Fruit fly (Drosophila melanogaster): ENCODE measurements around the gene CG9331.

The CG9331 gene

dm6 chr2L:20821249-20822024 is 1.2 kb upstream of the CG9331 start (continued):
- TF ChIP-seq CkIIα-i1 (GFP tag; IDR thresholded peaks at IDR 0.05) (no peak), MESR4 (GFP tag; optimal IDR thresholded peaks at IDR 0.05) (no peak), gce (GFP tag; IDR thresholded peaks at IDR 0.05) (peak; percentile 22; the same call in 1 of the 3 replicates), CG10959 (GFP tag; IDR thresholded peaks at IDR 0.05) (no peak), Drgx (GFP tag; IDR thresholded peaks at IDR 0.05) (peak; percentile 77), CG6654 (GFP tag; optimal IDR thresholded peaks at IDR 0.05) (no peak), E2f2 (GFP tag; IDR thresholded peaks at IDR 0.05) (peak; percentile 22; the same call in 1 of the 2 replicates), Nf-YC (tag; optimal IDR thresholded peaks at IDR 0.05) (peak; percentile 33), lmd (GFP tag; IDR thresholded peaks at IDR 0.05) (no peak), CG3726 (GFP tag; IDR thresholded peaks at IDR 0.05) (no peak), cato (GFP tag; optimal IDR thresholded peaks at IDR 0.05; ENCODE audit: borderline replicate concordance) (no peak), lab (GFP tag; optimal IDR thresholded peaks at IDR 0.05) (no peak), Sin3A (optimal IDR thresholded peaks at IDR 0.05) (no peak), ftz-f1 (GFP tag; optimal IDR thresholded peaks at IDR 0.05) (peak; percentile 76), CG12299 (tag; optimal IDR thresholded peaks at IDR 0.05) (no peak), Dbx (GFP tag; IDR thresholded peaks at IDR 0.05) (0 out of 3 replicates have a peak, but pooled peaks have one; percentile 24), hkb (optimal IDR thresholded peaks at IDR 0.05) (no peak), hkb (GFP tag; IDR thresholded peaks at IDR 0.05) (no peak), CG4707 (GFP tag; optimal IDR thresholded peaks at IDR 0.05) (no peak), bigmax (GFP tag; optimal IDR thresholded peaks at IDR 0.05) (no peak), CG12769 (tag; optimal IDR thresholded peaks at IDR 0.05) (peak; percentile 94), Sry-δ (GFP tag; optimal IDR thresholded peaks at IDR 0.05) (no peak), bab2 (GFP tag; optimal IDR thresholded peaks at IDR 0.05) (no peak), bowl (GFP tag; IDR thresholded peaks at IDR 0.05) (no peak), CG4820 (GFP tag; optimal IDR thresholded peaks at IDR 0.05) (no peak), CG12104 (GFP tag; optimal IDR thresholded peaks at IDR 0.05) (no peak), CG4424 (GFP tag; optimal IDR thresholded peaks at IDR 0.05) (peak; percentile 24), zen (tag; optimal IDR thresholded peaks at IDR 0.05) (no peak), lilli (GFP tag; optimal IDR thresholded peaks at IDR 0.05) (no peak), CG31388 (GFP tag; optimal IDR thresholded peaks at IDR 0.05) (no peak), sens (GFP tag) (peak; percentile 87), sna (GFP tag; IDR thresholded peaks at IDR 0.05; ENCODE audit: partially characterized antibody) (peak; percentile 53; the same call in 1 of the 2 replicates), CG1529 (GFP tag; optimal IDR thresholded peaks at IDR 0.05) (no peak), CG6689 (GFP tag; IDR thresholded peaks at IDR 0.05) (no peak), sr (GFP tag; IDR thresholded peaks at IDR 0.05) (peak; percentile 85; the same call in 2 of the 3 replicates), Dp (GFP tag; optimal IDR thresholded peaks at IDR 0.05) (no peak), CG10366 (GFP tag; IDR thresholded peaks at IDR 0.05) (no peak), Oli (tag; optimal IDR thresholded peaks at IDR 0.05) (no peak), NfI (GFP tag; optimal IDR thresholded peaks at IDR 0.05) (no peak), Awh (GFP tag; IDR thresholded peaks at IDR 0.05) (no peak), z (GFP tag; IDR thresholded peaks at IDR 0.05) (peak; percentile 52; the same call in 2 of the 3 replicates), nmo (GFP tag; optimal IDR thresholded peaks at IDR 0.05) (no peak), vvl (GFP tag; IDR thresholded peaks at IDR 0.05) (no peak; the same call in 1 of the 2 replicates), CG14441 (GFP tag; IDR thresholded peaks at IDR 0.05) (no peak), her (GFP tag; optimal IDR thresholded peaks at IDR 0.05) (no peak), Optix (GFP tag; IDR thresholded peaks at IDR 0.05) (no peak), CG3407 (GFP tag; optimal IDR thresholded peaks at IDR 0.05) (no peak), row (GFP tag; IDR thresholded peaks at IDR 0.05) (peak; percentile 7; the same call in 1 of the 3 replicates), CG10462 (GFP tag; optimal IDR thresholded peaks at IDR 0.05) (no peak), Hmx (GFP tag; optimal IDR thresholded peaks at IDR 0.05) (no peak), Xbp1 (GFP tag; optimal IDR thresholded peaks at IDR 0.05) (no peak)

All from whole organism, embryonic.